Fruit fly (Drosophila melanogaster) whole organism, wandering third instar larva: ENCODE results near the gene CG10182.

Experiments used
- Abd-B ChIP-seq: fragments of >200 bp; optimal IDR thresholded peaks from 2 replicates; lab custom pipeline; 2017; ENCODE audit warnings: missing biosample characterization, missing genetic modification characterization
- CrebA ChIP-seq: fragments of 200-800 bp; sonication (Bioruptor generic); optimal IDR thresholded peaks from 2 replicates; lab custom pipeline; 2016; ENCODE audit warnings: missing biosample characterization, mild to moderate bottlenecking, missing genetic modification characterization, borderline replicate concordance
- Hr83 ChIP-seq: fragments of 200-300 bp; sonication (Bioruptor generic); optimal IDR thresholded peaks from 2 replicates; lab custom pipeline; 2016; ENCODE audit warnings: missing biosample characterization, mild to moderate bottlenecking, missing genetic modification characterization, moderate library complexity; ENCODE audit not compliant: poor library complexity, severe bottlenecking
- Rel ChIP-seq, 2 experiments: fragments of 200-800 bp; sonication (Bioruptor generic) in 1 of 2; optimal IDR thresholded peaks; 2 replicates in 1 of 2; 3 replicates in 1 of 2; lab custom pipeline; 2016 to 2019; ENCODE audit warnings: mild to moderate bottlenecking in 2 of 2, missing biosample characterization in 2 of 2, missing genetic modification characterization in 2 of 2, moderate library complexity in 1 of 2
- br ChIP-seq: fragments of 200-800 bp; sonication (Bioruptor generic); optimal IDR thresholded peaks from 2 replicates; lab custom pipeline; 2016; ENCODE audit warnings: missing biosample characterization, missing genetic modification characterization
- ey ChIP-seq: fragments of 200-800 bp; sonication (Bioruptor generic); optimal IDR thresholded peaks from 2 replicates; lab custom pipeline; 2016; ENCODE audit warnings: missing biosample characterization, missing genetic modification characterization
- h ChIP-seq: fragments of 200-800 bp; sonication (Bioruptor generic); optimal IDR thresholded peaks from 3 replicates; lab custom pipeline; 2016; ENCODE audit warnings: missing biosample characterization, mild to moderate bottlenecking, missing genetic modification characterization
- pan ChIP-seq: fragments of >200 bp; optimal IDR thresholded peaks from 2 replicates; lab custom pipeline; 2017
- psq ChIP-seq: fragments of 200-800 bp; sonication (Bioruptor generic); optimal IDR thresholded peaks from 3 replicates; lab custom pipeline; 2017; ENCODE audit warnings: missing biosample characterization, mild to moderate bottlenecking, missing genetic modification characterization, moderate library complexity
- usp ChIP-seq: fragments of >200 bp; optimal IDR thresholded peaks from 2 replicates; lab custom pipeline; 2017; ENCODE audit warnings: missing biosample characterization, missing genetic modification characterization

DNA sequence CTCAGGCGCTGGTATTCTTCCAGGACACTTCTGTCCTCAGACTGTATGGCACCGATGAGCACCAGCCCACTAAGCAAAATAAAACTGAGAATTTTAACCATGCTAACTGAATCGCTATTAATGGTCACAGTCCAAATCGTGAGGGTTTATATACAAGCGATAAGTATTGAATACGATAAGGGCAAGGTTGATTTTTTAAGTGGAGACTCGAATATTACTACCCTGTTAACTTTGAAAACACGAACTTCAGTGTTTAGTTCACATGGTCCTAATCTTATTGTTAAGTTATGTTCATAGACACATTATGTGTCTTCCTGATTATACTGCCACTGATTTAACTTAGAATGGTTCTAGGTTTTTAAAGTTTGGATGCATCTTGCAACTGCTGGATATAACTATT lies 3.0 kb upstream of the CG10182 start, which contains the start of gene CG33337:
- TF ChIP-seq h (GFP tag; lab: Kevin White, UChicago) (no peak), Abd-B (no peak), Rel (GFP tag; optimal IDR thresholded peaks at IDR 0.05; lab: Kevin White, UChicago) (no peak), Rel (tag; optimal IDR thresholded peaks at IDR 0.05; lab: Kevin White, UChicago) (no peak), ey (GFP tag; lab: Kevin White, UChicago) (no peak), psq (no peak), Hr83 (no peak), CrebA (GFP tag; lab: Kevin White, UChicago) (no peak), usp (GFP tag; lab: Kevin White, UChicago) (no peak), pan (lab: Kevin White, UChicago) (no peak), br (GFP tag; lab: Kevin White, UChicago) (no peak)
